Fruit fly (Drosophila melanogaster) whole organism, prepupa: Measurements from ENCODE around the gene chic.

Experiments used
- CG6854 ChIP-seq: fragments of 200-800 bp; sonication (Bioruptor generic); optimal IDR thresholded peaks from 2 replicates; lab custom pipeline; 2017; ENCODE audit warnings: missing biosample characterization, mild to moderate bottlenecking, missing genetic modification characterization
- CG8119 ChIP-seq: fragments of 200-800 bp; sonication (Bioruptor generic); IDR thresholded peaks from 3 replicates; pipeline ENCODE4 v1.3.6; 2022; ENCODE audit warnings: missing biosample characterization, missing genetic modification characterization
- Hr39 ChIP-seq: fragments of 200-800 bp; sonication (Bioruptor generic); optimal IDR thresholded peaks from 2 replicates; lab custom pipeline; 2016; ENCODE audit warnings: missing biosample characterization, missing genetic modification characterization
- Lpt ChIP-seq: fragments of 200-800 bp; sonication (Bioruptor generic); optimal IDR thresholded peaks from 3 replicates; lab custom pipeline; 2016; ENCODE audit warnings: missing biosample characterization, missing genetic modification characterization
- Sox14 ChIP-seq: fragments of 200-800 bp; sonication (Bioruptor generic); optimal IDR thresholded peaks from 3 replicates; lab custom pipeline; 2016; ENCODE audit warnings: missing biosample characterization, missing genetic modification characterization
- fd59A ChIP-seq: fragments of 200-800 bp; sonication (Bioruptor generic); optimal IDR thresholded peaks from 2 replicates; lab custom pipeline; 2017; ENCODE audit warnings: missing biosample characterization, mild to moderate bottlenecking, missing genetic modification characterization, missing genetic modification reagents
- lz ChIP-seq: fragments of 200-800 bp; sonication (Bioruptor generic); optimal IDR thresholded peaks from 3 replicates; lab custom pipeline; 2016; ENCODE audit warnings: missing biosample characterization, missing genetic modification characterization
- pdm3 ChIP-seq: fragments of 200-800 bp; sonication (Bioruptor generic); optimal IDR thresholded peaks from 3 replicates; lab custom pipeline; 2016; ENCODE audit warnings: missing biosample characterization, missing genetic modification characterization

DNA sequence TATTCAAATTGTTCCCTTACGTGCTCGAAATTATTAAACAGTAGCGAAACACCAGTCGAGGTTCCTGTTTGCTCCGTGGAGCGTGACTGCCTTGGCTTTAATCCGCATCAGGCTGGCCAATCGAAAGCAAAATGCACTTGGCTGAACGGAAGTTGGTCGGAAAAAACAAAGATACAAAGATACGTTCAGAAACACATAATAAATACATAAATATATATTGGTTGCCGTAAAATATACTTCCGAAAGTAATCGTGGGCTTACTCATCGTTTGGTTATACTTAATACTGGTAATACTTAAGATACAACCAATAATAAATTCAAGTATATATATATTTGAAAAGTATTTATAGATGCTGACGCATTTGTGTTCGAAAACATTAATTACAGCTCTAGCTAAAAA, 16.0 kb downstream of the chic start, which contains the start of gene psd:
- TF ChIP-seq fd59A (GFP tag; lab: Kevin White, UChicago) (no peak), pdm3 (GFP tag; lab: Kevin White, UChicago) (no peak), Lpt (GFP tag; lab: Kevin White, UChicago) (no peak), CG6854 (GFP tag; lab: Kevin White, UChicago) (no peak), Sox14 (GFP tag; lab: Kevin White, UChicago) (no peak), lz (GFP tag; lab: Kevin White, UChicago) (no peak), Hr39 (GFP tag; lab: Kevin White, UChicago) (no peak), CG8119 (no peak)
